Worm (Caenorhabditis elegans): ENCODE measurements around the gene Y82E9BR.6.
A peak's percentile ranks its signal among the peaks of the same experiment; 100 is the strongest.

DNA sequence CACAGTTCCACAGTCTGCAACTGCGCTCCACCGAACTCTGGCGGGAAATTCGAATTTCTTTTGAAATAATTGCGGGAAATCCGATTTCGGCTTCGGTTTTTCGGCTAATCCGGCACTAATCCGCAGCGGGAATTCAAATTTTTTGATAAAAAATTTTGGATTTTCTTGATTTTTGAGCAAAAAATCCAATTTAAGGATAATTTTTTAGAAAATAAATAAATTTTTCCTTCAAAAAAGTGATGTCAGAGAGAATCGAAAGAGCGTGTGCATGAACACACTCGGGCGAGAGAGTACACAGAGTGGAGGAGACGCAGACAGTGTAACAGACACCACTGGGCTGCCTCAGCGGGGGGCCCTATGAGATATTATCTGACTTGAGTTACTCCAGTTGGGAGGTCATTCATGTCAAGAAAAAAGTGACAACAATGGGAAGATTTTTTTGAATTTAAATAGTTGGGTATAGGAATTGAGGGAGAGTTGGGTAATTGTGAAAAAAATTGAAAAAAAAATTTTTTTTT lies 49.0 kb downstream of the Y82E9BR.6 start:
- TF ChIP-seq vab-15 (tag; optimal IDR thresholded peaks at IDR 0.05) (no peak), F16B12.6 (tag; optimal IDR thresholded peaks at IDR 0.05) (no peak), blmp-1 (tag; optimal IDR thresholded peaks at IDR 0.05) (no peak), lin-35 (GFP tag; optimal IDR thresholded peaks at IDR 0.05) (peak in 1 of 2 experiments; percentile 1), ces-1 (GFP tag; optimal IDR thresholded peaks at IDR 0.05) (no peak), nhr-11 (tag; optimal IDR thresholded peaks at IDR 0.05) (no peak), skn-1 (tag; optimal IDR thresholded peaks at IDR 0.05) (no peak), sox-4 (tag; optimal IDR thresholded peaks at IDR 0.05) (no peak), nhr-76 (tag; optimal IDR thresholded peaks at IDR 0.05) (no peak), xbp-1 (tag; optimal IDR thresholded peaks at IDR 0.05) (no peak), jun-1 (tag; optimal IDR thresholded peaks at IDR 0.05) (no peak)
